Worm (Caenorhabditis elegans) whole organism, early embryonic: ENCODE results near the gene hsp-17.

Source experiments
- B0310.2 ChIP-seq: sonication (generic microtip); optimal IDR thresholded peaks from 2 replicates; lab custom pipeline; 2016; ENCODE audit warnings: mild to moderate bottlenecking, missing genetic modification characterization, missing compliant biosample characterization
- ama-1 ChIP-seq: fragments of 150-350 bp; optimal IDR thresholded peaks from 2 replicates; lab custom pipeline; 2014
- ceh-36 ChIP-seq: sonication (generic microtip); optimal IDR thresholded peaks from 2 replicates; lab custom pipeline; 2016; ENCODE audit warnings: missing genetic modification characterization, inconsistent platforms, missing compliant biosample characterization
- ets-7 ChIP-seq: sonication (generic microtip); optimal IDR thresholded peaks from 2 replicates; lab custom pipeline; 2016; ENCODE audit warnings: missing genotype, missing genetic modification characterization, missing compliant biosample characterization
- tbx-37 ChIP-seq: fragments of 200-800 bp; sonication (Bioruptor generic); conservative IDR thresholded peaks from 2 replicates; pipeline ENCODE4 v1.3.6; 2022; ENCODE audit warnings: missing genetic modification reagents, missing genetic modification characterization, missing compliant biosample characterization

- TF ChIP-seq ets-7 (tag; lab: Kevin White, UChicago) (no peak), ama-1 (no peak), ceh-36 (no peak), tbx-37 (GFP tag; lab: Robert Waterston, UW) (no peak), B0310.2 (tag; lab: Kevin White, UChicago) (no peak)
Measured at ce11 chrV:8403916-8404315, 18.2 kb upstream of the hsp-17 start.
